Worm (Caenorhabditis elegans) whole organism, young adult: ENCODE data around the gene srh-15.
A peak's percentile ranks its signal among the peaks of the same experiment; 100 is the strongest.

ENCODE experiments used
- B0261.1 ChIP-seq: sonication (generic microtip); optimal IDR thresholded peaks from 2 replicates; lab custom pipeline; 2016; ENCODE audit warnings: mild to moderate bottlenecking, missing genetic modification characterization, moderate library complexity, missing compliant biosample characterization
- C17E4.6 ChIP-seq: fragments of 200-800 bp; sonication (Bioruptor generic); IDR thresholded peaks from 2 replicates; pipeline ENCODE4 v1.3.6; 2022; ENCODE audit warnings: missing genetic modification reagents, missing genetic modification characterization, missing compliant biosample characterization
- F22D6.2 ChIP-seq: sonication (generic microtip); optimal IDR thresholded peaks from 2 replicates; lab custom pipeline; 2016; ENCODE audit warnings: mild to moderate bottlenecking, missing genetic modification characterization, missing compliant biosample characterization
- F49E8.2 ChIP-seq: sonication (generic microtip); optimal IDR thresholded peaks from 3 replicates; lab custom pipeline; 2017; ENCODE audit warnings: missing genetic modification characterization, mild to moderate bottlenecking, missing compliant biosample characterization, antibody characterized with exemption, moderate library complexity; ENCODE audit not compliant: insufficient read depth
- F57A8.1 ChIP-seq: fragments of 200-800 bp; sonication (Bioruptor generic); optimal IDR thresholded peaks from 2 replicates; lab custom pipeline; 2018; ENCODE audit warnings: mild to moderate bottlenecking, missing genetic modification characterization, moderate library complexity, missing compliant biosample characterization
- Y53G8AR.9 ChIP-seq: fragments of 200-800 bp; sonication (Bioruptor generic); conservative IDR thresholded peaks from 2 replicates; pipeline ENCODE4 v1.3.6; 2022; ENCODE audit warnings: missing genetic modification reagents, missing genetic modification characterization, missing compliant biosample characterization
- Y67H2A.10 ChIP-seq: fragments of 200-800 bp; sonication (Bioruptor generic); conservative IDR thresholded peaks from 2 replicates; pipeline ENCODE4 v1.3.6; 2022; ENCODE audit warnings: missing genetic modification reagents, missing genetic modification characterization, missing compliant biosample characterization
- akir-1 ChIP-seq: fragments of 200-800 bp; sonication (Bioruptor generic); optimal IDR thresholded peaks from 2 replicates; lab custom pipeline; 2018; ENCODE audit warnings: mild to moderate bottlenecking, missing genetic modification characterization, moderate library complexity, missing compliant biosample characterization
- atf-7 ChIP-seq: sonication (generic microtip); optimal IDR thresholded peaks from 2 replicates; lab custom pipeline; 2017; ENCODE audit warnings: mild to moderate bottlenecking, missing genetic modification characterization, missing compliant biosample characterization
- attf-3 ChIP-seq: fragments of 200-800 bp; sonication (Bioruptor generic); conservative IDR thresholded peaks from 2 replicates; pipeline ENCODE4 v1.3.6; 2022; ENCODE audit warnings: missing genetic modification reagents, missing genetic modification characterization, missing compliant biosample characterization
- attf-5 ChIP-seq: fragments of 200-800 bp; sonication (Bioruptor generic); optimal IDR thresholded peaks from 2 replicates; lab custom pipeline; 2018; ENCODE audit warnings: mild to moderate bottlenecking, missing genetic modification characterization, missing compliant biosample characterization
- bed-1 ChIP-seq: fragments of 200-800 bp; sonication (Bioruptor generic); IDR thresholded peaks from 2 replicates; pipeline ENCODE4 v1.3.6; 2022; ENCODE audit warnings: missing genetic modification reagents, missing genetic modification characterization, missing compliant biosample characterization
- bed-2 ChIP-seq: fragments of 200-800 bp; sonication (Bioruptor generic); IDR thresholded peaks from 2 replicates; pipeline ENCODE4 v1.3.6; 2022; ENCODE audit warnings: missing genetic modification reagents, missing genetic modification characterization, missing compliant biosample characterization
- ccch-3 ChIP-seq: fragments of 200-800 bp; sonication (Bioruptor generic); optimal IDR thresholded peaks from 2 replicates; lab custom pipeline; 2018; ENCODE audit warnings: mild to moderate bottlenecking, missing genetic modification characterization, missing compliant biosample characterization
- cebp-1 ChIP-seq, 2 experiments: fragments of 200-800 bp in 1 of 2; sonication (Bioruptor generic) in 1 of 2; sonication (generic microtip) in 1 of 2; IDR thresholded peaks in 1 of 2; optimal IDR thresholded peaks in 1 of 2; 2 replicates each; pipeline versions ENCODE4 v1.3.6 to Lab custom; 2017 to 2022; ENCODE audit warnings: missing compliant biosample characterization in 2 of 2, missing genetic modification characterization in 2 of 2, mild to moderate bottlenecking in 1 of 2, missing genetic modification reagents in 1 of 2, moderate library complexity in 1 of 2
- ceh-27 ChIP-seq: fragments of 200-800 bp; sonication (Bioruptor generic); optimal IDR thresholded peaks from 2 replicates; lab custom pipeline; 2018; ENCODE audit warnings: mild to moderate bottlenecking, missing genetic modification characterization, moderate library complexity, missing compliant biosample characterization
- ceh-40 ChIP-seq: fragments of 200-800 bp; sonication (Bioruptor generic); IDR thresholded peaks from 2 replicates; pipeline ENCODE4 v1.3.6; 2022; ENCODE audit warnings: missing genetic modification characterization, missing compliant biosample characterization
- ceh-79 ChIP-seq: sonication (generic microtip); optimal IDR thresholded peaks from 2 replicates; lab custom pipeline; 2017; ENCODE audit warnings: mild to moderate bottlenecking, missing genetic modification characterization, missing compliant biosample characterization
- die-1 ChIP-seq: sonication (generic microtip); optimal IDR thresholded peaks from 2 replicates; lab custom pipeline; 2016; ENCODE audit warnings: missing genotype, mild to moderate bottlenecking, missing genetic modification characterization, missing compliant biosample characterization
- ets-4 ChIP-seq: fragments of 200-800 bp; sonication (Bioruptor generic); optimal IDR thresholded peaks from 2 replicates; lab custom pipeline; 2018; ENCODE audit warnings: mild to moderate bottlenecking, missing genetic modification characterization, missing compliant biosample characterization
- fkh-3 ChIP-seq: sonication (generic microtip); optimal IDR thresholded peaks from 2 replicates; lab custom pipeline; 2016; ENCODE audit warnings: mild to moderate bottlenecking, missing genetic modification characterization, missing compliant biosample characterization
- let-607 ChIP-seq, 2 experiments: fragments of 200-800 bp in 1 of 2; sonication (Bioruptor generic) in 1 of 2; sonication (generic microtip) in 1 of 2; optimal IDR thresholded peaks; 2 replicates each; lab custom pipeline; 2016 to 2018; ENCODE audit warnings: mild to moderate bottlenecking in 2 of 2, missing compliant biosample characterization in 2 of 2, missing genetic modification characterization in 2 of 2, moderate library complexity in 2 of 2, missing genotype in 1 of 2
- lin-54 ChIP-seq: fragments of 200-800 bp; sonication (Bioruptor generic); optimal IDR thresholded peaks from 2 replicates; lab custom pipeline; 2018; ENCODE audit warnings: mild to moderate bottlenecking, missing genetic modification characterization, missing compliant biosample characterization
- madf-10 ChIP-seq: sonication (generic microtip); optimal IDR thresholded peaks from 2 replicates; lab custom pipeline; 2016; ENCODE audit warnings: mild to moderate bottlenecking, missing genetic modification characterization, missing compliant biosample characterization
- madf-3 ChIP-seq: fragments of 200-800 bp; sonication (Bioruptor generic); IDR thresholded peaks from 2 replicates; pipeline ENCODE4 v1.3.6; 2022; ENCODE audit warnings: missing genetic modification reagents, missing genetic modification characterization, missing compliant biosample characterization
- mxl-1 ChIP-seq: sonication (generic microtip); optimal IDR thresholded peaks from 2 replicates; lab custom pipeline; 2016; ENCODE audit warnings: missing genetic modification characterization, missing compliant biosample characterization
- nfya-2 ChIP-seq: fragments of 200-800 bp; sonication (Bioruptor generic); IDR thresholded peaks from 2 replicates; pipeline ENCODE4 v1.3.6; 2022; ENCODE audit warnings: missing genetic modification reagents, missing genetic modification characterization, missing compliant biosample characterization
- nfyb-1 ChIP-seq: fragments of 200-800 bp; sonication (Bioruptor generic); IDR thresholded peaks from 2 replicates; pipeline ENCODE4 v1.3.6; 2022; ENCODE audit warnings: missing genetic modification reagents, missing genetic modification characterization, missing compliant biosample characterization
- nhr-179 ChIP-seq: sonication (generic microtip); optimal IDR thresholded peaks from 2 replicates; lab custom pipeline; 2016; ENCODE audit warnings: mild to moderate bottlenecking, missing genetic modification characterization, missing compliant biosample characterization
- nhr-80 ChIP-seq: sonication (generic microtip); optimal IDR thresholded peaks from 2 replicates; lab custom pipeline; 2016; ENCODE audit warnings: missing genetic modification characterization, missing compliant biosample characterization
- sdz-38 ChIP-seq: sonication (generic microtip); optimal IDR thresholded peaks from 2 replicates; lab custom pipeline; 2016; ENCODE audit warnings: missing genotype, missing genetic modification characterization, missing compliant biosample characterization
- sptf-2 ChIP-seq: fragments of 200-800 bp; sonication (Bioruptor generic); optimal IDR thresholded peaks from 2 replicates; lab custom pipeline; 2018; ENCODE audit warnings: mild to moderate bottlenecking, missing genetic modification characterization, missing compliant biosample characterization
- ztf-18 ChIP-seq: sonication (generic microtip); optimal IDR thresholded peaks from 2 replicates; lab custom pipeline; 2016; ENCODE audit warnings: missing genotype, mild to moderate bottlenecking, missing genetic modification characterization, missing compliant biosample characterization
- ztf-25 ChIP-seq: fragments of 200-800 bp; sonication (Bioruptor generic); IDR thresholded peaks from 2 replicates; pipeline ENCODE4 v1.3.6; 2022; ENCODE audit warnings: missing genetic modification reagents, missing genetic modification characterization, missing compliant biosample characterization

The srh-15 gene

DNA sequence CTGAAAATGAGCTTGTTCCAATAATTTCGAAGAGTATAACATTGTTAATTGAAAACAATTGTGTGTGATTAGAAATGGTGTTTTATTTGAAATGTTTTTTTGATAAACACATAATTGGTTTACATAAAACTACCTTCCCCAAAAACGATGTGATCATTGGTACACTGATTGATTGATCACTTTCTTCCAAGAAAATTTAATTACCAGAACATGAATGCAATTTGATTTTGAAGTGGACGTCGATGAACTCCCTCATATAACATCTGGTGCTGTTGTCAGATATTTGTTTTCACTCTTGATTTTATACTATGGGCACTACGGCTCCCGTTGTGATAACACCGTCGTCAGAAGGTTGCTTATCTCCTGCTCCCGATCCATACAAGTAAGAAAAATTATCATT lies at the start of gene srh-15:
Gene srh-15 (plus strand): TSS at position 301 of the 400 bp plus-strand sequence.
- no peak for TF ChIP-seq akir-1
- no peak for TF ChIP-seq ceh-40 (GFP tag; lab: Robert Waterston, UW)

DNA sequence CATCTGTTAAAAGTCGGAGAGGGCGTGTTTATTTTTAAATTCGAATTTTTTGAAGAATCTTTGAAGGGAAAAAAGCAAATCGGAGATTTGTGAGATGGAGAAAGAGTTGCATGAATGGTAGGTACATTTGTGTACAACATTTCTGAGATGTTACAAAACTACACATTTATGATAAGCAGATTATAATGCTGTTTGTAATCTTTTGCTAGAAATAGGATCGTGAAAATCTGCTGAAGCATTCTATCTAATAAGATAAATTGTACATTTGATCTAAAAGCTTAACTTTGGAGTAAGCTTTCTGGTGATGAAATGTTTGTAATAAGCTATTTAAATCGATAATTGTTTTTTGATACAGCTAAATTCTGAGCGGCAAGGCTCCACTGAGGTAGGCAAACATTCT lies 48.5 kb upstream of the srh-15 start:
- no peak for TF ChIP-seq B0261.1 (tag; lab: Kevin White, UChicago)
- no peak for TF ChIP-seq ztf-25
- TF ChIP-seq F22D6.2 (tag; lab: Kevin White, UChicago), result no peak
- no peak for TF ChIP-seq Y67H2A.10
- TF ChIP-seq attf-5 (GFP tag; lab: Kevin White, UChicago), result no peak
- TF ChIP-seq atf-7 (tag; lab: Kevin White, UChicago), result no peak
- TF ChIP-seq mxl-1 (tag; lab: Kevin White, UChicago), result no peak
- TF ChIP-seq sdz-38, result no peak
- TF ChIP-seq madf-3 (GFP tag; lab: Robert Waterston, UW), result no peak
- TF ChIP-seq F49E8.2 (tag; lab: Kevin White, UChicago), result no peak
- no peak for TF ChIP-seq C17E4.6
- no peak for TF ChIP-seq attf-3 (GFP tag; lab: Robert Waterston, UW)

DNA sequence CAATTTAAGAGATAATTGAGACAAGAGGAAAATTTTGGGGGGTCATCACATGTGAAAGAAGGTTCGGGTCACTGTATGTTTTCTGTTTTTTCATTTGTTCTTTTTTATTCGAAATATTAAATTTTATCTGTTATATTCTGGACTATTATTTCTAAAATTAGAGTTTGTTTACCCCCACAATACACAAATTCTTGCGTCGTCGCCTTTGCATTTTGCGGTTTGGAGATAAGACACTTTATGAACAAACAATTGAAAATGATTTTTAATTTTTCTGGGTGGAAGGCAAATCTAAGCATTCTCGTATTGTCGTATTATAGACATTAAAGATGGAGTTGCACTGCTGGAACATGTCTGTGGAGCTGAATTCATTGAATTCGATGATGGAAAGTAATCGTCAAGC lies 47.5 kb upstream of the srh-15 start:
- TF ChIP-seq ceh-27 (GFP tag; lab: Kevin White, UChicago) (no peak), fkh-3 (tag; lab: Kevin White, UChicago) (no peak), nfya-2 (GFP tag; lab: Robert Waterston, UW) (no peak), F57A8.1 (GFP tag; lab: Kevin White, UChicago) (no peak), ztf-18 (tag; lab: Kevin White, UChicago) (no peak), sptf-2 (no peak), let-607 (tag; optimal IDR thresholded peaks at IDR 0.05; lab: Kevin White, UChicago) (no peak), die-1 (tag; lab: Kevin White, UChicago) (no peak), bed-1 (GFP tag; lab: Robert Waterston, UW) (no peak), bed-2 (GFP tag; lab: Robert Waterston, UW) (no peak), ceh-79 (tag; lab: Kevin White, UChicago) (no peak), Y53G8AR.9 (no peak)

DNA sequence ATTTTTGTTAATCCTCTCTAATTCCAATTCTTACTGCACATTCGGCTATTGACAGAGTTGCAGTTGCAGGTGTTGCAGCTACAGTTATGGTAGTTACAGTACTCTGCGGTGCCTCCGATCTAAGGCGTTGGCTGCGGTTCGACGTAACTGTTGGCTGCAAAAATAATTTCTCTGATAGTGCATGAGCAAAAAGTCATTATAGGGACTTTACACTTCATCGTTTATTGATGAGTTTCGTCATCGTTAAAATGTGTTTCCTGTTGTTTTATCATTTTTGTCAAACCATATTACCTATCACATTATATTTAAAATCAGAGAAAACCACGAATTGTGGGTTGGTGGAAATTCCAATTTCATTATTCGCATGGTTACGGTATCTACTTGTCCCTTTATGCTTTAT lies 46.2 kb upstream of the srh-15 start:
- no peak for TF ChIP-seq fkh-3 (tag; lab: Kevin White, UChicago)
- TF ChIP-seq mxl-1 (tag; lab: Kevin White, UChicago), result no peak
- TF ChIP-seq lin-54, result no peak
- TF ChIP-seq F49E8.2 (tag; lab: Kevin White, UChicago), result no peak
- no peak for TF ChIP-seq nhr-179
- no peak for TF ChIP-seq cebp-1 (GFP tag; IDR thresholded peaks at IDR 0.05; lab: Robert Waterston, UW)
- TF ChIP-seq cebp-1 (tag; optimal IDR thresholded peaks at IDR 0.05; lab: Kevin White, UChicago), result peak; percentile 18
- 0 out of 2 replicates have a peak, but pooled peaks have one; percentile 37 for TF ChIP-seq nfyb-1 (GFP tag; lab: Robert Waterston, UW)
- no peak for TF ChIP-seq Y53G8AR.9
- peak; percentile 56 for TF ChIP-seq nhr-80 (tag; lab: Kevin White, UChicago)
- no peak for TF ChIP-seq madf-10 (tag; lab: Kevin White, UChicago)
- TF ChIP-seq ccch-3 (GFP tag; lab: Kevin White, UChicago), result no peak
- TF ChIP-seq ets-4, result no peak
